Worm (Caenorhabditis elegans) whole organism, L1 larva: Measurements from ENCODE around the gene glb-19.

Experiments used
- aha-1 ChIP-seq: fragments of 150-350 bp; optimal IDR thresholded peaks from 2 replicates; lab custom pipeline; 2014; ENCODE audit warnings: missing biosample characterization, missing genetic modification characterization
- ces-1 ChIP-seq: fragments of 150-350 bp; optimal IDR thresholded peaks from 2 replicates; lab custom pipeline; 2014; ENCODE audit warnings: missing biosample characterization, missing genetic modification reagents, missing genetic modification characterization
- mab-9 ChIP-seq: fragments of 200-800 bp; sonication (Bioruptor generic); IDR thresholded peaks from 2 replicates; pipeline ENCODE4 v1.3.6; 2022; ENCODE audit warnings: missing genetic modification reagents, missing genetic modification characterization, missing compliant biosample characterization
- nhr-237 ChIP-seq: fragments of 150-350 bp; optimal IDR thresholded peaks from 2 replicates; lab custom pipeline; 2014; ENCODE audit warnings: missing biosample characterization, missing genetic modification characterization
- pax-3 ChIP-seq: fragments of 200-800 bp; sonication (Bioruptor generic); optimal IDR thresholded peaks from 2 replicates; lab custom pipeline; 2018; ENCODE audit warnings: mild to moderate bottlenecking, missing genetic modification characterization, moderate library complexity, missing compliant biosample characterization
- snpc-4 ChIP-seq: fragments of 150-350 bp; optimal IDR thresholded peaks from 2 replicates; lab custom pipeline; 2014; ENCODE audit warnings: missing biosample characterization, missing genetic modification characterization
- unc-62 ChIP-seq: fragments of 150-350 bp; optimal IDR thresholded peaks from 2 replicates; lab custom pipeline; 2014; ENCODE audit warnings: missing biosample characterization, missing genetic modification reagents, missing genetic modification characterization
- unc-86 ChIP-seq: sonication (generic microtip); optimal IDR thresholded peaks from 2 replicates; lab custom pipeline; 2016; ENCODE audit warnings: missing genetic modification characterization, missing compliant biosample characterization

ce11 chrIV:10697022-10697979, 43.4 kb upstream of the glb-19 start, which contains the start of gene allo-1:
- TF ChIP-seq aha-1 (tag; lab: Kevin White, UChicago) (no peak), unc-86 (peak; percentile 23), pax-3 (peak; percentile 29), unc-62 (GFP tag; lab: Kevin White, UChicago) (no peak), ces-1 (GFP tag; lab: Kevin White, UChicago) (no peak), mab-9 (GFP tag; lab: Robert Waterston, UW) (no peak), snpc-4 (tag; lab: Kevin White, UChicago) (peak; percentile 66), nhr-237 (tag; lab: Kevin White, UChicago) (no peak)
